Fruit fly (Drosophila melanogaster): Measurements from ENCODE around the gene CG3857.
A peak's percentile ranks its signal among the peaks of the same experiment; 100 is the strongest.

Gene CG3857

dm6 chrX:1943337-1944244 is 3.8 kb upstream of the CG3857 start (continued):
- TF ChIP-seq nau (GFP tag; optimal IDR thresholded peaks at IDR 0.05) (peak; percentile 53), gcm (GFP tag; optimal IDR thresholded peaks at IDR 0.05) (peak; percentile 54), fu2 (GFP tag; optimal IDR thresholded peaks at IDR 0.05) (peak; percentile 40), fd102C (GFP tag; optimal IDR thresholded peaks at IDR 0.05) (no peak), CG1233 (GFP tag; optimal IDR thresholded peaks at IDR 0.05) (peak; percentile 62), CG3281 (GFP tag; optimal IDR thresholded peaks at IDR 0.05) (peak; percentile 73), Adf1 (GFP tag; IDR thresholded peaks at IDR 0.05) (no peak), wor (GFP tag; IDR thresholded peaks at IDR 0.05) (peak; percentile 59), mirr (GFP tag; optimal IDR thresholded peaks at IDR 0.05) (no peak), zfh2 (GFP tag; optimal IDR thresholded peaks at IDR 0.05) (peak; percentile 52), CG15696 (tag; optimal IDR thresholded peaks at IDR 0.05) (peak; percentile 44), CG9609 (GFP tag; optimal IDR thresholded peaks at IDR 0.05) (peak; percentile 50), trh (GFP tag; optimal IDR thresholded peaks at IDR 0.05) (peak; percentile 19), Atf-2 (GFP tag; optimal IDR thresholded peaks at IDR 0.05) (peak; percentile 58), CG16779 (GFP tag; IDR thresholded peaks at IDR 0.05) (no peak), NK7.1 (GFP tag; optimal IDR thresholded peaks at IDR 0.05) (peak; percentile 53), CG4854 (GFP tag; optimal IDR thresholded peaks at IDR 0.05) (peak; percentile 52), grn (GFP tag; optimal IDR thresholded peaks at IDR 0.05) (peak; percentile 58), fd96Cb (tag; optimal IDR thresholded peaks at IDR 0.05) (peak; percentile 86), Camta (GFP tag; optimal IDR thresholded peaks at IDR 0.05) (peak; percentile 65), Atf6 (GFP tag; IDR thresholded peaks at IDR 0.05) (no peak; the same call in 1 of the 2 replicates), Med (GFP tag) (peak; percentile 93), pita (GFP tag; optimal IDR thresholded peaks at IDR 0.05) (no peak), tio (GFP tag; optimal IDR thresholded peaks at IDR 0.05) (peak; percentile 73), bsh (GFP tag; optimal IDR thresholded peaks at IDR 0.05) (peak in 1 of 2 experiments; percentile 85), kah (GFP tag; optimal IDR thresholded peaks at IDR 0.05) (no peak), Side (GFP tag; optimal IDR thresholded peaks at IDR 0.05) (peak; percentile 62), CG8290 (GFP tag; optimal IDR thresholded peaks at IDR 0.05) (no peak), CG8290 (tag; optimal IDR thresholded peaks at IDR 0.05) (no peak), NfI (GFP tag; optimal IDR thresholded peaks at IDR 0.05) (peak; percentile 76), Sox100B (GFP tag; optimal IDR thresholded peaks at IDR 0.05) (peak; percentile 83), CG17359 (tag; optimal IDR thresholded peaks at IDR 0.05) (peak; percentile 65), crol (GFP tag; IDR thresholded peaks at IDR 0.05) (peak; percentile 80), ab (GFP tag; optimal IDR thresholded peaks at IDR 0.05) (peak; percentile 19), gem (tag; optimal IDR thresholded peaks at IDR 0.05) (peak; percentile 89), CG31388 (GFP tag; optimal IDR thresholded peaks at IDR 0.05) (no peak), CG10565 (GFP tag; optimal IDR thresholded peaks at IDR 0.05) (peak; percentile 41), CG2199 (GFP tag; IDR thresholded peaks at IDR 0.05) (no peak), CG18476 (GFP tag; optimal IDR thresholded peaks at IDR 0.05) (peak; percentile 50), HLH3B (GFP tag; IDR thresholded peaks at IDR 0.05) (peak; percentile 41), unc-4 (GFP tag; IDR thresholded peaks at IDR 0.05; ENCODE audit: partially characterized antibody) (no peak), CG2129 (GFP tag; IDR thresholded peaks at IDR 0.05; ENCODE audit: partially characterized antibody) (no peak), CG11456 (GFP tag; IDR thresholded peaks at IDR 0.05) (no peak), exex (tag; optimal IDR thresholded peaks at IDR 0.05) (peak; percentile 5), CG4424 (GFP tag; optimal IDR thresholded peaks at IDR 0.05) (peak; percentile 61), nerfin-2 (GFP tag; IDR thresholded peaks at IDR 0.05; ENCODE audit: partially characterized antibody) (no peak), bigmax (GFP tag; optimal IDR thresholded peaks at IDR 0.05) (no peak), dmrt11E (tag; optimal IDR thresholded peaks at IDR 0.05) (peak; percentile 77), da (GFP tag; optimal IDR thresholded peaks at IDR 0.05) (no peak)

All from whole organism, embryonic.